Worm (Caenorhabditis elegans) whole organism, early embryonic: Measurements from ENCODE around the gene K10D2.5.

Source experiments
- F13C5.2 ChIP-seq: sonication (generic microtip); optimal IDR thresholded peaks from 2 replicates; lab custom pipeline; 2017; ENCODE audit warnings: mild to moderate bottlenecking, missing genetic modification characterization, inconsistent platforms, missing compliant biosample characterization
- aly-1 ChIP-seq: sonication (generic microtip); optimal IDR thresholded peaks from 2 replicates; lab custom pipeline; 2016; ENCODE audit warnings: missing genetic modification characterization, missing compliant biosample characterization
- ama-1 ChIP-seq: fragments of 150-350 bp; optimal IDR thresholded peaks from 2 replicates; lab custom pipeline; 2014
- flt-1 ChIP-seq: fragments of 200-800 bp; sonication (Bioruptor generic); IDR thresholded peaks from 2 replicates; pipeline ENCODE4 v1.3.6; 2022; ENCODE audit warnings: missing genetic modification characterization, missing compliant biosample characterization
- tbx-11 ChIP-seq: fragments of 200-800 bp; sonication (Bioruptor generic); IDR thresholded peaks from 2 replicates; pipeline ENCODE4 v1.3.6; 2022; ENCODE audit warnings: missing genetic modification characterization, missing compliant biosample characterization

DNA sequence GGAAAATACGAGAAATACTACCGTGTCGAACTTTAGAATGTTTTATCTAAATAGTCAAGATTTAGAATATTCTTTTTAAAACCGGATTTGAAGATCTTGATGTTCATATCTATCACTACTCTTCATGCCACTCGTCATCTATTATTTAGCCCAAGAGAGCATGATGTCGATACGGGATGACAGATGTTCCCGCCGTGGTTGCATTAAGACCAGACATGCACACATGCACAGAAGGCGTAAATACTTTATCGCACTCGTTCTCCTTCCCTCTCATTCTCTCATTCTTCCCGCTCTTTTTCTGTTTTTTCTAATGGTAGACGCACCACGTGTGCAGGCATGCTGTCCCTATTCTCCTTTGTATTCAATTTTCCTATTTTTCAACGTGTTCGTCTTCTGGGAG, 10.9 kb downstream of the K10D2.5 start:
- TF ChIP-seq aly-1 (no peak), flt-1 (GFP tag; lab: Robert Waterston, UW) (no peak), tbx-11 (no peak), ama-1 (lab: Kevin White, UChicago) (no peak), F13C5.2 (tag; lab: Kevin White, UChicago) (no peak)
